Worm (Caenorhabditis elegans) whole organism, dauer: ENCODE measurements around the gene tmed-13.

ENCODE experiments used
- unc-62 ChIP-seq: sonication (generic microtip); optimal IDR thresholded peaks from 2 replicates; lab custom pipeline; 2017; ENCODE audit warnings: missing biosample characterization, missing genetic modification reagents, missing genetic modification characterization

The tmed-13 gene

DNA sequence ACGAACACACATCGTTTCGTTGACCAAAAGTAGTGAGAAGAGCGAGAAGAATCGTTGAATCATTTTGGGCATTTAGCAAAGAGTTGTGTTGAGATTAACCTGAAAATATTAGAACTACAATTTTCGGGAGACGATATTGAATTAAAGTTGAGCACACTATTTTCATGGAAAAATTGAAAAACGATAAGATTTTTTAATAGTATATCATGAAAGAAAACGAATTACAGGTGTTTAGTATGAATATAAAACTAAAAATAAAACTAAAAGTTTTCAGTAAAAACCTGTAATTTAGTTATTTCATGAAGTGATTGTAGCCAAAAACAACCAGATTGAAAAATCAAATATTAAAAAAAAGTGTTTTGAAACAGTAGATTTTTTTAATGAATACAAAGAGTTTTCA, 13.7 kb downstream of the tmed-13 start, which contains the start of gene lgc-10:
TSS of gene lgc-10 (minus strand) at position 101 of the 400 bp plus-strand sequence.
- TF ChIP-seq unc-62 (GFP tag; lab: Kevin White, UChicago): no peak

DNA sequence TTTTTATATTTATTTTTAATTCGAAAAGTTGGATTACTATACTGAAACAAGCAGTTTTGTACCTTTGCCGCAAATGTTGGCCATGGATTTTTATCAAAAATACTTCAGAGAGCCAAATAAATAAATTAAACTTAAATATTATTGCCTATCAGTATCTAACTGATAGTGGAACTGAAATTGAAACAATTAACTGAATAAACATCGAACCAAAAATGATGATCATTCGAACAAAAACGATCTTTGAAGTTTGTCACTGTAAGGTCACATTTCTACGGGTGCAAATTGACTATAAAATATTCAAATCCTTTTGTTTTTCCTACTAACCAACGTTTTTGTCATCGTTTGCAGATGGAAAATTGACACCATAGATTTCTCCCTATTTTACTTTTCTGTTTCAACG, 28.2 kb downstream of the tmed-13 start:
- TF ChIP-seq unc-62 (GFP tag; lab: Kevin White, UChicago): no peak

DNA sequence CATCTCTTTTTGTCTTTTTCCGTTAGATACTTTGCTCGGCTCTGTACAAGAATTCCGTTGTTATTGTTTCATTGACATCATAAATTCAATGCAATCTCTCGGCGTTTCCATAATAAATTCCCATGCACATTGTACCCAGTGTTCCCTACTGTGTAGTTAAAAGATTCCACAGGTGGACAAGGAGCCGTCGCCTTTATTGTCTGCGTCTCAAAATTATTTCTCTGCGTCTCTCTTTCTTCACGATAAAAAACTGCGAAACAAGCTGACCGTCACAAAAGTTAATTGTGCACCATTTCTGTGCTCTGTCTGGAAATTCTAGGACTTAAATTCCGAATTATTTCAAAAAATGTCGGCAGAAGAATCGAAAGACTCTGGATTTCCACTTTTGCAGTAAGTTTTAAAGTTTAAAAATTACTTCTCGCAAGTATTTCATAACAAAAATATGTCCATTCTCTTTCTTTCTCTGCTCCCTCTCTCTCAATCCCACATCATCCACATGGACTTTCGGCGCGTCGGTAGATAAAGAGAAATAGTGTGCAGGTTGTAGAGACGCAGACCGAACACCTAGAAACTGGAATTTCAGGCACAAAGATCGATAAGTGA, 29.1 kb downstream of the tmed-13 start:
- TF ChIP-seq unc-62 (GFP tag; lab: Kevin White, UChicago): no peak

DNA sequence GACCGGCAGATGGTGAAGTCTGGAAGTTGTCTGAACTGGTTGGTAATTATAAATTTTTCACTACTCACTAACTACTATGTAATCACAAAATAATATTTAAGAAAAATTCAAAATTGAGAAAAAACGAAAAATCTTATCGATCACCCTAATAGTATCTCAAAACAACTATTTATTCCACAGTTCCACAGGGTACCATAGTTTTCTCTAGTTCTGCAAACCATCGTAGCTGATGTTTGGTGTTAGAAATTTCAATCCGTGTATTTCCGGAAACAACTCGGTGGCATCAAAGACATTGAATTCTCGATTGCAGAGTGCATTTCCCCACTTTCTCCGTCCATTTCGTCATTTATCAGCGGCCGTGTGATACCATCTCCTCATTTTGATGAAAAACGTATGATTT, 29.6 kb downstream of the tmed-13 start, which contains the start of gene Y73B6BL.31:
TSS of gene Y73B6BL.31 (plus strand) at position 301 of the 400 bp plus-strand sequence.
- no peak for TF ChIP-seq unc-62 (GFP tag; lab: Kevin White, UChicago)

DNA sequence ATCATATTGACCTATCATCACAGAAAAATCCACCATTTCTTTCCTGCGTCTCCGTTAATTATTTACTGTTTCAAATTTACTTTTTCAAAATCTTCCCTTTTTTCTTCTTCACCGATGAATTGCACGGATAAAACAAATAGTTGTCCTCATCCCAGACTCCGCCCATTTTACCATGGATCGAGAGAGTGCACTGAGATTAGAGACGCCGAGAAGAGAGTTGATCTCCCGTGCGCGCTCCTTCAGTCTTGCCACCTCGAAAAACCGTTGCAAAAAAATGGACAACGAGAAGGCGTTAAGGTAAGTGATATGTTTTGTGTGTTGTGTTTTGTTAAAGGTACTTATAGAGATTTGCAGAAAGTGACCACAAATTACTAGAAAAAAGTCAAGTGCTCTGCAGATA, 33.1 kb downstream of the tmed-13 start, which contains the start of gene dlc-5:
TSS of gene dlc-5 (plus strand) at position 154 of the 400 bp plus-strand sequence.
- no peak for TF ChIP-seq unc-62 (GFP tag; lab: Kevin White, UChicago)

DNA sequence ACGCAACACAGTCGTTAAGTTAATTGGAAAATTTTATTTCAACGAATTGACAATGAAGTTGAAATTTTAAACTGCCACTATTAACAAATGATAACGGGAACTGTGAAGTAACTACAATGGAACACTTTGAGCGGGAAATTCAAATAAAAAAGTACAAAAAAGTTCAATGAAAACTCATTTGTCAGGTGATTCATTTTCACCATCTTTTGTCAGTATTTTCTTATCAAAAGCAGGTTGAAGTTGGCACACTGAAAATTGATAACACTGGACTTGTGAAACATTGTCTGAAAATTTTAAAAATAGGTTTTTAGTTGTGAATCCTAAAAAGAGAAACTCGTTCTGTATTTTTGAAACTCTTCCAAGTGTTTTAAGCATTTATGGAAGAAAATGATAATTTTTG, 37.8 kb downstream of the tmed-13 start:
- TF ChIP-seq unc-62 (GFP tag; lab: Kevin White, UChicago): no peak

DNA sequence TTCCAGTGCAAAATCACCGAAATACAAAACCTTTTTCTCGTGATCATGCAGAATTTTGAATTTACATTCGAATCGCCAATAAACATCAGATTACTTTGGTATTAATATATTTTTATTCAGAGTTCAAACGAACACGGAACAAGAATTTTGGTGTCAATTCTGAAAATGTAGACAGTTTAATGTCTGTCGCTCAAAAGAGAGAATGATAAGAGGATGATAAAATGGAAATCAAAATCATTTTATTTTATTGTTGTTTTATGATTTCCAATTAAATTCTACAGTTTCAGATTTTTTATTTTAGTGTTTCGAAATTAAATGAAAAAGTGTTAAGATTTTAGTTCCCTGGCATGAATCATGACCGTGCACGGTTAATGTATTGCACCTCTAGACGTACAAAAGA, 38.8 kb downstream of the tmed-13 start:
- TF ChIP-seq unc-62 (GFP tag; lab: Kevin White, UChicago): no peak

DNA sequence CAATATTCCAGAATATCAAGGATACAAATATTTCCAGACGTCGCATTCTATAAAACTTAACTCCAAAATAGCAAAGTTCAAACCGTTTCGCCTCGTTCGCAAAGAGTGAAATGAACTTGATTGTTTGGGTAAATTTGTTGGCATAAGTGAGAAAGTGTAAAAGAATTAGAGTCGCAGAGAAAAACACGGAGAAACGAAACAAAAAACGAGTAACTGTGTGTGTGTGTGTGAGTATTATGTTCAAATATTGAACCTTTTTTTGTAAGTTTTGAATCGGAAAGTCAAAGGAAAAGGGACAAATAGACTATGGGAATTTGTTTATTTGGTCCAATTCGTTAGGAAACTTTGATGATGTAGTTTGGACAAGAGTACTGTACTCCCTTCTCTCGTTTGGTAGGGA, 39.6 kb downstream of the tmed-13 start, which contains the start of gene acp-7:
TSS of gene acp-7 (minus strand) at position 101 of the 400 bp plus-strand sequence.
- no peak for TF ChIP-seq unc-62 (GFP tag; lab: Kevin White, UChicago)

DNA sequence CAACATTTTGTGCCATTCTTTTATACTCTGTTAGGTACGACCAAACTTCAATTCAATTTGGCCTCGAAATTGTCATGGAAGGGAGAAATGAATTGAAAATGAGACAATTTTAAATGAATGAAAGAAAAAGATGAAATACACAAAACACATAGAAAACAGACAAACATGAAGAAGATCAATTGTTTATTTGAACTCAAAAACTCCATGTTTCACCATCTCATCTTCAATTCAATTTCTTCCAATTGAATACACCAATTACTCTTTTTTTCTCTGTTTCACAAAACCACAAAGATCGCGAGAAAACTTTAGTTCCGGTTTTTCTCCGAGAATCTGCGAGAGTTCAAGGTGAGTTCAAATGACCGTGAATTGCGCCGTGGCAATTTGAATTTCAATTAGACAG, 44.0 kb downstream of the tmed-13 start:
- no peak for TF ChIP-seq unc-62 (GFP tag; lab: Kevin White, UChicago)

DNA sequence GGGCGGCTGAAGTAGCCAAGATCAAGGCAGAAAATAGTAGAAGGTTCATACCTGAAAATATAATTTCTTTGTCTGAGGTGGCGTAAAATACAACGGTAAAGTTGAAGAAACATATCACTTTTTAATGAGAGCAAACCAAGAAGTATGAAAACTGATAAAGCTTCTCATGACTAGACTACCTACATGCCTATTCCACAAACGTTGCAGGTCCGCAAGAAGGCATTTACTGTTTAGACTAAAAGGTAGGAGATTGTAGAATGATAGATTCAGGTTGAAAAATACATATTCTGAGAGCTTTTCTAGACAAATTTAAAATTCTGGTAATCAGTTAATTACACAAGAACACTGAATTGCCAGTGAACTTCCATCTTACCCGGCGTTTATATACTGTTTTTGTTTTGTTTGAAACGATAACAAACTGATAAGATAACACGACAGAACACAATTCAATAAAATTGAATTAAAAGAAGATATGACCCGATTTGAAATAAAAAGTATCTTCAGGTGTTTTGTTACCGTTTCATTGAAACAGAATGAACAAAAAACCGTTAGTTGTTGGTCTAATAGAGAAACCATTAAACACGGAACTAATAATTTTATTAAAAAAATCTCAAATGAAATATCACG, 45.0 kb downstream of the tmed-13 start, which contains the start of gene acp-6:
TSS of gene acp-6 (minus strand) at position 51 of the 627 bp plus-strand sequence.
- TF ChIP-seq unc-62 (GFP tag; lab: Kevin White, UChicago): no peak

DNA sequence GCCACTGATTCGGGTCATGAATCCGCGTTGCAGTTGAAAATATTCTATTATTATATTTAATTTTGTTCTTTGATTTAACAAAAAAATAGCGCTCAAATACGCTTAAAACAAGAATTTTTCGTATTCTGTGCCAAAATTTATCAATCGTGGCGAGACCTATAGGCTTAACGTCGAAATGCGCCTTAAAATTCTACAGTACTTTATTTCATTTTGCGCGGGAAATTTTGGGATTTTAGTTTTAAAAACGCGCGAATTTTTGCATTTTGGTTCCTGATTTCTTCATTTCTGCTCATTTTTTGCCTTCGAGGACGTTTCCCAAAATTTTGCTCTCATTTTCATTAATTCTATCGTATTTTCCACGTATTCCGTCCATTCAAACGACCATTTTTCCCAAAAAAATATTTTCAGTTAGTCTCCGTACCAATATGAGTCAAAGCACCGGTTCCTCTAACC, 50.0 kb downstream of the tmed-13 start, which contains the start of gene puf-11:
TSS of gene puf-11 (plus strand) at position 403 of the 453 bp plus-strand sequence.
- TF ChIP-seq unc-62 (GFP tag; lab: Kevin White, UChicago): no peak
